Worm (Caenorhabditis elegans): ENCODE results near the gene R148.3.
A peak's percentile ranks its signal among the peaks of the same experiment; 100 is the strongest.

The R148.3 gene

ce11 chrIII:3174985-3175384 is at the start of gene R148.3:
R148.3 (plus strand) TSS chrIII:3175331.
- TF ChIP-seq nhr-21 (tag; optimal IDR thresholded peaks at IDR 0.05) (peak; percentile 22), nhr-25 (tag; optimal IDR thresholded peaks at IDR 0.05) (peak; percentile 37), unc-55 (GFP tag; optimal IDR thresholded peaks at IDR 0.05) (peak; percentile 52), gmeb-1 (tag; optimal IDR thresholded peaks at IDR 0.05) (peak; percentile 66), elt-1 (tag; optimal IDR thresholded peaks at IDR 0.05) (no peak), ztf-4 (tag; optimal IDR thresholded peaks at IDR 0.05) (peak; percentile 19), R02D3.7 (tag; optimal IDR thresholded peaks at IDR 0.05) (no peak), Y55F3AM.14 (GFP tag; optimal IDR thresholded peaks at IDR 0.05) (no peak), unc-62 (GFP tag; optimal IDR thresholded peaks at IDR 0.05) (no peak), lsy-2 (tag; optimal IDR thresholded peaks at IDR 0.05) (peak in 1 of 2 experiments; percentile 59), aly-2 (tag; optimal IDR thresholded peaks at IDR 0.05) (no peak), dmd-4 (tag; optimal IDR thresholded peaks at IDR 0.05) (no peak), lin-39 (tag; optimal IDR thresholded peaks at IDR 0.05) (no peak), lin-13 (GFP tag; optimal IDR thresholded peaks at IDR 0.05) (peak; percentile 61), peb-1 (tag; optimal IDR thresholded peaks at IDR 0.05) (no peak), skn-1 (tag; optimal IDR thresholded peaks at IDR 0.05) (no peak), egl-27 (tag; optimal IDR thresholded peaks at IDR 0.05) (no peak), fos-1 (tag; optimal IDR thresholded peaks at IDR 0.05) (no peak), sma-3 (GFP tag; optimal IDR thresholded peaks at IDR 0.05) (peak; percentile 17), lin-11 (tag; optimal IDR thresholded peaks at IDR 0.05) (peak; percentile 36), mbf-1 (tag; optimal IDR thresholded peaks at IDR 0.05) (no peak), sem-4 (tag; optimal IDR thresholded peaks at IDR 0.05) (peak; percentile 27), nhr-77 (tag; optimal IDR thresholded peaks at IDR 0.05) (no peak), mab-5 (tag; optimal IDR thresholded peaks at IDR 0.05) (no peak), nhr-6 (tag; optimal IDR thresholded peaks at IDR 0.05) (no peak), snpc-4 (tag; optimal IDR thresholded peaks at IDR 0.05) (peak; percentile 15), ztf-1 (GFP tag; conservative IDR thresholded peaks at IDR 0.05) (no peak), sma-9 (GFP tag; optimal IDR thresholded peaks at IDR 0.05) (no peak), sma-9 (tag; optimal IDR thresholded peaks at IDR 0.05) (no peak), crh-2 (tag; optimal IDR thresholded peaks at IDR 0.05) (peak; percentile 75), F13H6.1 (tag; optimal IDR thresholded peaks at IDR 0.05) (peak; percentile 62), nhr-237 (tag; optimal IDR thresholded peaks at IDR 0.05) (no peak), alr-1 (tag; optimal IDR thresholded peaks at IDR 0.05) (no peak), nhr-11 (tag; optimal IDR thresholded peaks at IDR 0.05) (no peak), ceh-82 (tag; optimal IDR thresholded peaks at IDR 0.05) (no peak), ceh-16 (tag; optimal IDR thresholded peaks at IDR 0.05) (no peak), ama-1 (optimal IDR thresholded peaks at IDR 0.05) (no peak), blmp-1 (tag; optimal IDR thresholded peaks at IDR 0.05; ENCODE audit: insufficient read depth) (no peak), ZK546.5 (tag; optimal IDR thresholded peaks at IDR 0.05) (no peak), zag-1 (tag; optimal IDR thresholded peaks at IDR 0.05) (no peak), nhr-129 (tag; optimal IDR thresholded peaks at IDR 0.05) (peak; percentile 39), nhr-23 (tag; optimal IDR thresholded peaks at IDR 0.05) (no peak), nhr-10 (tag; optimal IDR thresholded peaks at IDR 0.05) (no peak), mdl-1 (tag; optimal IDR thresholded peaks at IDR 0.05) (peak in 1 of 2 experiments; percentile 24), elt-3 (tag; optimal IDR thresholded peaks at IDR 0.05) (no peak), unc-39 (tag; optimal IDR thresholded peaks at IDR 0.05) (no peak), nhr-12 (tag; optimal IDR thresholded peaks at IDR 0.05) (no peak), C34F6.9 (tag; optimal IDR thresholded peaks at IDR 0.05) (peak; percentile 21), ztf-11 (tag; optimal IDR thresholded peaks at IDR 0.05) (no peak)

Data from whole organism, L2 larva.